Worm (Caenorhabditis elegans) whole organism, midembryonic: ENCODE data around the gene col-133.

ENCODE experiments used
- T22C8.4 ChIP-seq: fragments of 200-800 bp; sonication (Bioruptor generic); IDR thresholded peaks from 2 replicates; pipeline ENCODE4 v1.3.6; 2022; ENCODE audit warnings: missing genetic modification characterization, missing compliant biosample characterization
- cog-1 ChIP-seq: sonication (generic microtip); optimal IDR thresholded peaks from 2 replicates; lab custom pipeline; 2016; ENCODE audit warnings: missing genetic modification characterization, missing compliant biosample characterization
- flt-1 ChIP-seq: fragments of 200-800 bp; sonication (Bioruptor generic); IDR thresholded peaks from 2 replicates; pipeline ENCODE4 v1.3.6; 2022; ENCODE audit warnings: missing genetic modification characterization, missing compliant biosample characterization
- klf-2 ChIP-seq: fragments of 200-800 bp; sonication (Bioruptor generic); conservative IDR thresholded peaks from 2 replicates; pipeline ENCODE4 v1.3.6; 2022; ENCODE audit warnings: missing genetic modification reagents, missing genetic modification characterization, missing compliant biosample characterization
- med-1 ChIP-seq: sonication (generic microtip); optimal IDR thresholded peaks from 2 replicates; lab custom pipeline; 2017; ENCODE audit warnings: missing genetic modification characterization, mild to moderate bottlenecking, missing compliant biosample characterization, antibody characterized with exemption, missing genetic modification reagents; ENCODE audit not compliant: insufficient read depth
- ref-1 ChIP-seq: fragments of 200-800 bp; sonication (Bioruptor generic); conservative IDR thresholded peaks from 2 replicates; pipeline ENCODE4 v1.3.6; 2022; ENCODE audit warnings: missing genetic modification reagents, missing genetic modification characterization, missing compliant biosample characterization
- tab-1 ChIP-seq: fragments of 200-800 bp; sonication (Bioruptor generic); IDR thresholded peaks from 2 replicates; pipeline ENCODE4 v1.3.6; 2022; ENCODE audit warnings: missing genetic modification characterization, missing compliant biosample characterization
- ztf-29 ChIP-seq: fragments of 200-800 bp; sonication (Bioruptor generic); IDR thresholded peaks from 2 replicates; pipeline ENCODE4 v1.3.6; 2022; ENCODE audit warnings: missing genetic modification reagents, missing genetic modification characterization, missing compliant biosample characterization

- TF ChIP-seq ref-1 (GFP tag; lab: Robert Waterston, UW): no peak
- TF ChIP-seq flt-1 (GFP tag; lab: Robert Waterston, UW): no peak
- TF ChIP-seq T22C8.4 (GFP tag; lab: Robert Waterston, UW): no peak
- no peak for TF ChIP-seq cog-1 (tag; lab: Kevin White, UChicago)
- no peak for TF ChIP-seq klf-2 (GFP tag; lab: Robert Waterston, UW)
- TF ChIP-seq med-1 (GFP tag; lab: Kevin White, UChicago): no peak
- no peak for TF ChIP-seq ztf-29 (GFP tag; lab: Robert Waterston, UW)
- TF ChIP-seq tab-1 (GFP tag; lab: Robert Waterston, UW): no peak
These were observed 12.8 kb downstream of the col-133 start for ce11 chrIV:14086395-14086794.
